Worm (Caenorhabditis elegans) whole organism, young adult: ENCODE measurements around the gene patr-1.

Source experiments
- B0035.1 ChIP-seq: sonication (generic microtip); optimal IDR thresholded peaks from 2 replicates; lab custom pipeline; 2016; ENCODE audit warnings: missing genetic modification characterization, mild to moderate bottlenecking, missing compliant biosample characterization, missing genotype, missing genetic modification reagents
- C06A6.2 ChIP-seq: fragments of 200-800 bp; sonication (Bioruptor generic); conservative IDR thresholded peaks from 2 replicates; pipeline ENCODE4 v1.3.6; 2022; ENCODE audit warnings: missing genetic modification characterization, missing compliant biosample characterization
- C17E4.6 ChIP-seq: fragments of 200-800 bp; sonication (Bioruptor generic); IDR thresholded peaks from 2 replicates; pipeline ENCODE4 v1.3.6; 2022; ENCODE audit warnings: missing genetic modification reagents, missing genetic modification characterization, missing compliant biosample characterization
- F33H1.4 ChIP-seq: fragments of 200-800 bp; sonication (Bioruptor generic); IDR thresholded peaks from 2 replicates; pipeline ENCODE4 v1.3.6; 2022; ENCODE audit warnings: missing genetic modification reagents, missing genetic modification characterization, missing compliant biosample characterization
- F52B5.7 ChIP-seq: sonication (generic microtip); optimal IDR thresholded peaks from 2 replicates; lab custom pipeline; 2016; ENCODE audit warnings: mild to moderate bottlenecking, missing genetic modification characterization, missing compliant biosample characterization
- F57A8.1 ChIP-seq: fragments of 200-800 bp; sonication (Bioruptor generic); optimal IDR thresholded peaks from 2 replicates; lab custom pipeline; 2018; ENCODE audit warnings: mild to moderate bottlenecking, missing genetic modification characterization, moderate library complexity, missing compliant biosample characterization
- K11D2.4 ChIP-seq: fragments of 200-800 bp; sonication (Bioruptor generic); IDR thresholded peaks from 2 replicates; pipeline ENCODE4 v1.3.6; 2022; ENCODE audit warnings: missing genetic modification reagents, missing genetic modification characterization, missing compliant biosample characterization
- K12H6.12 ChIP-seq: fragments of 200-800 bp; sonication (Bioruptor generic); optimal IDR thresholded peaks from 2 replicates; lab custom pipeline; 2018; ENCODE audit warnings: mild to moderate bottlenecking, missing genetic modification characterization, missing compliant biosample characterization
- T07F8.4 ChIP-seq: sonication (generic microtip); optimal IDR thresholded peaks from 2 replicates; lab custom pipeline; 2016; ENCODE audit warnings: mild to moderate bottlenecking, missing genetic modification characterization, moderate library complexity, missing compliant biosample characterization
- Y53G8AR.9 ChIP-seq: fragments of 200-800 bp; sonication (Bioruptor generic); conservative IDR thresholded peaks from 2 replicates; pipeline ENCODE4 v1.3.6; 2022; ENCODE audit warnings: missing genetic modification reagents, missing genetic modification characterization, missing compliant biosample characterization
- Y56A3A.18 ChIP-seq: fragments of 200-800 bp; sonication (Bioruptor generic); IDR thresholded peaks from 2 replicates; pipeline ENCODE4 v1.3.6; 2022; ENCODE audit warnings: missing genetic modification reagents, missing genetic modification characterization, missing compliant biosample characterization
- Y67H2A.10 ChIP-seq: fragments of 200-800 bp; sonication (Bioruptor generic); conservative IDR thresholded peaks from 2 replicates; pipeline ENCODE4 v1.3.6; 2022; ENCODE audit warnings: missing genetic modification reagents, missing genetic modification characterization, missing compliant biosample characterization
- Y79H2A.3 ChIP-seq: fragments of 200-800 bp; sonication (Bioruptor generic); conservative IDR thresholded peaks from 2 replicates; pipeline ENCODE4 v1.3.6; 2022; ENCODE audit warnings: missing genetic modification reagents, missing genetic modification characterization, missing compliant biosample characterization
- Y95B8A.8 ChIP-seq: fragments of 200-800 bp; sonication (Bioruptor generic); IDR thresholded peaks from 2 replicates; pipeline ENCODE4 v1.3.6; 2022; ENCODE audit warnings: missing genetic modification reagents, missing genetic modification characterization, missing compliant biosample characterization
- aptf-2 ChIP-seq: fragments of 200-800 bp; sonication (Bioruptor generic); conservative IDR thresholded peaks from 2 replicates; pipeline ENCODE4 v1.3.6; 2022; ENCODE audit warnings: missing genetic modification reagents, missing genetic modification characterization, missing compliant biosample characterization
- athp-1 ChIP-seq: sonication (generic microtip); optimal IDR thresholded peaks from 2 replicates; lab custom pipeline; 2017; ENCODE audit warnings: mild to moderate bottlenecking, missing genetic modification characterization, missing compliant biosample characterization
- attf-3 ChIP-seq: fragments of 200-800 bp; sonication (Bioruptor generic); conservative IDR thresholded peaks from 2 replicates; pipeline ENCODE4 v1.3.6; 2022; ENCODE audit warnings: missing genetic modification reagents, missing genetic modification characterization, missing compliant biosample characterization
- attf-5 ChIP-seq: fragments of 200-800 bp; sonication (Bioruptor generic); optimal IDR thresholded peaks from 2 replicates; lab custom pipeline; 2018; ENCODE audit warnings: mild to moderate bottlenecking, missing genetic modification characterization, missing compliant biosample characterization
- attf-6 ChIP-seq: fragments of 200-800 bp; sonication (Bioruptor generic); IDR thresholded peaks from 2 replicates; pipeline ENCODE4 v1.3.6; 2022; ENCODE audit warnings: missing genetic modification reagents, missing genetic modification characterization, missing compliant biosample characterization
- bed-1 ChIP-seq: fragments of 200-800 bp; sonication (Bioruptor generic); IDR thresholded peaks from 2 replicates; pipeline ENCODE4 v1.3.6; 2022; ENCODE audit warnings: missing genetic modification reagents, missing genetic modification characterization, missing compliant biosample characterization
- ceh-27 ChIP-seq: fragments of 200-800 bp; sonication (Bioruptor generic); optimal IDR thresholded peaks from 2 replicates; lab custom pipeline; 2018; ENCODE audit warnings: mild to moderate bottlenecking, missing genetic modification characterization, moderate library complexity, missing compliant biosample characterization
- ceh-79 ChIP-seq: sonication (generic microtip); optimal IDR thresholded peaks from 2 replicates; lab custom pipeline; 2017; ENCODE audit warnings: mild to moderate bottlenecking, missing genetic modification characterization, missing compliant biosample characterization
- ceh-91 ChIP-seq: fragments of 200-800 bp; sonication (Bioruptor generic); IDR thresholded peaks from 2 replicates; pipeline ENCODE4 v1.3.6; 2022; ENCODE audit warnings: missing genetic modification reagents, missing genetic modification characterization, missing compliant biosample characterization
- dpff-1 ChIP-seq: sonication (generic microtip); optimal IDR thresholded peaks from 2 replicates; lab custom pipeline; 2017; ENCODE audit warnings: mild to moderate bottlenecking, missing genetic modification characterization, missing compliant biosample characterization
- egl-44 ChIP-seq: fragments of 200-800 bp; sonication (Bioruptor generic); IDR thresholded peaks from 2 replicates; pipeline ENCODE4 v1.3.6; 2022; ENCODE audit warnings: missing genetic modification reagents, missing genetic modification characterization, missing compliant biosample characterization
- egrh-3 ChIP-seq: fragments of 200-800 bp; sonication (Bioruptor generic); IDR thresholded peaks from 2 replicates; pipeline ENCODE4 v1.3.6; 2022; ENCODE audit warnings: missing genetic modification reagents, missing genetic modification characterization, missing compliant biosample characterization
- ets-4 ChIP-seq: fragments of 200-800 bp; sonication (Bioruptor generic); optimal IDR thresholded peaks from 2 replicates; lab custom pipeline; 2018; ENCODE audit warnings: mild to moderate bottlenecking, missing genetic modification characterization, missing compliant biosample characterization
- gei-17 ChIP-seq: fragments of 200-800 bp; sonication (Bioruptor generic); optimal IDR thresholded peaks from 2 replicates; lab custom pipeline; 2018; ENCODE audit warnings: mild to moderate bottlenecking, missing genetic modification characterization, missing compliant biosample characterization
- let-526 ChIP-seq: fragments of 200-800 bp; sonication (Bioruptor generic); IDR thresholded peaks from 2 replicates; pipeline ENCODE4 v1.3.6; 2022; ENCODE audit warnings: missing genetic modification reagents, missing genetic modification characterization, missing compliant biosample characterization
- let-607 ChIP-seq, 2 experiments: fragments of 200-800 bp in 1 of 2; sonication (Bioruptor generic) in 1 of 2; sonication (generic microtip) in 1 of 2; optimal IDR thresholded peaks; 2 replicates each; lab custom pipeline; 2016 to 2018; ENCODE audit warnings: mild to moderate bottlenecking in 2 of 2, missing compliant biosample characterization in 2 of 2, missing genetic modification characterization in 2 of 2, moderate library complexity in 2 of 2, missing genotype in 1 of 2
- lin-26 ChIP-seq: fragments of 200-800 bp; sonication (Bioruptor generic); IDR thresholded peaks from 2 replicates; pipeline ENCODE4 v1.3.6; 2022; ENCODE audit warnings: missing genetic modification reagents, missing genetic modification characterization, missing compliant biosample characterization
- lin-54 ChIP-seq: fragments of 200-800 bp; sonication (Bioruptor generic); optimal IDR thresholded peaks from 2 replicates; lab custom pipeline; 2018; ENCODE audit warnings: mild to moderate bottlenecking, missing genetic modification characterization, missing compliant biosample characterization
- lir-1 ChIP-seq: fragments of 200-800 bp; sonication (Bioruptor generic); conservative IDR thresholded peaks from 2 replicates; pipeline ENCODE4 v1.3.6; 2022; ENCODE audit warnings: missing genetic modification reagents, missing genetic modification characterization, missing compliant biosample characterization
- lsl-1 ChIP-seq: fragments of 200-800 bp; sonication (Bioruptor generic); optimal IDR thresholded peaks from 2 replicates; lab custom pipeline; 2018; ENCODE audit warnings: mild to moderate bottlenecking, missing genetic modification characterization, moderate library complexity, missing compliant biosample characterization
- madf-10 ChIP-seq: sonication (generic microtip); optimal IDR thresholded peaks from 2 replicates; lab custom pipeline; 2016; ENCODE audit warnings: mild to moderate bottlenecking, missing genetic modification characterization, missing compliant biosample characterization
- madf-6 ChIP-seq: fragments of 200-800 bp; sonication (Bioruptor generic); IDR thresholded peaks from 2 replicates; pipeline ENCODE4 v1.3.6; 2022; ENCODE audit warnings: missing genetic modification reagents, missing genetic modification characterization, missing compliant biosample characterization
- madf-8 ChIP-seq: fragments of 200-800 bp; sonication (Bioruptor generic); conservative IDR thresholded peaks from 2 replicates; pipeline ENCODE4 v1.3.6; 2022; ENCODE audit warnings: missing genetic modification reagents, missing genetic modification characterization, missing compliant biosample characterization
- mcd-1 ChIP-seq: fragments of 200-800 bp; sonication (Bioruptor generic); IDR thresholded peaks from 2 replicates; pipeline ENCODE4 v1.3.6; 2022; ENCODE audit warnings: missing genetic modification reagents, missing genetic modification characterization, missing compliant biosample characterization
- nhr-120 ChIP-seq: fragments of 200-800 bp; sonication (Bioruptor generic); IDR thresholded peaks from 2 replicates; pipeline ENCODE4 v1.3.6; 2022; ENCODE audit warnings: missing genetic modification characterization, missing compliant biosample characterization
- pbrm-1 ChIP-seq: fragments of 200-800 bp; sonication (Bioruptor generic); IDR thresholded peaks from 2 replicates; pipeline ENCODE4 v1.3.6; 2022; ENCODE audit warnings: missing genetic modification reagents, missing genetic modification characterization, missing compliant biosample characterization
- sea-2 ChIP-seq: fragments of 200-800 bp; sonication (Bioruptor generic); IDR thresholded peaks from 2 replicates; pipeline ENCODE4 v1.3.6; 2022; ENCODE audit warnings: missing genetic modification characterization, missing compliant biosample characterization
- tbp1 ChIP-seq: fragments of 200-800 bp; sonication (Bioruptor generic); optimal IDR thresholded peaks from 2 replicates; lab custom pipeline; 2018; ENCODE audit warnings: mild to moderate bottlenecking, missing genetic modification characterization, missing compliant biosample characterization
- tbx-9 ChIP-seq: sonication (generic microtip); optimal IDR thresholded peaks from 2 replicates; lab custom pipeline; 2016; ENCODE audit warnings: borderline replicate concordance, missing genetic modification characterization, inconsistent platforms, missing compliant biosample characterization
- zfh-2 ChIP-seq: fragments of 200-800 bp; sonication (Bioruptor generic); conservative IDR thresholded peaks from 2 replicates; pipeline ENCODE4 v1.3.6; 2022; ENCODE audit warnings: missing genetic modification reagents, missing genetic modification characterization, missing compliant biosample characterization
- zim-3 ChIP-seq: sonication (generic microtip); optimal IDR thresholded peaks from 2 replicates; lab custom pipeline; 2017; ENCODE audit warnings: mild to moderate bottlenecking, missing genetic modification characterization, moderate library complexity, missing compliant biosample characterization
- ztf-18 ChIP-seq: sonication (generic microtip); optimal IDR thresholded peaks from 2 replicates; lab custom pipeline; 2016; ENCODE audit warnings: missing genotype, mild to moderate bottlenecking, missing genetic modification characterization, missing compliant biosample characterization
- ztf-22 ChIP-seq: fragments of 200-800 bp; sonication (Bioruptor generic); optimal IDR thresholded peaks from 2 replicates; lab custom pipeline; 2018; ENCODE audit warnings: mild to moderate bottlenecking, missing genetic modification characterization, moderate library complexity, missing compliant biosample characterization
- ztf-25 ChIP-seq: fragments of 200-800 bp; sonication (Bioruptor generic); IDR thresholded peaks from 2 replicates; pipeline ENCODE4 v1.3.6; 2022; ENCODE audit warnings: missing genetic modification reagents, missing genetic modification characterization, missing compliant biosample characterization
- ztf-6 ChIP-seq: fragments of 200-800 bp; sonication (Bioruptor generic); IDR thresholded peaks from 2 replicates; pipeline ENCODE4 v1.3.6; 2022; ENCODE audit warnings: missing genetic modification reagents, missing genetic modification characterization, missing compliant biosample characterization

The patr-1 gene

ce11 chrII:11759277-11759676, 18.5 kb downstream of the patr-1 start, which contains the start of the genes F44E5.4 and F44E5.5 (continued):
- TF ChIP-seq let-607 (tag; optimal IDR thresholded peaks at IDR 0.05; lab: Kevin White, UChicago) (peak; percentile 88 to 90), ztf-6 (GFP tag; lab: Robert Waterston, UW) (peak; percentile 95), F57A8.1 (GFP tag; lab: Kevin White, UChicago) (peak; percentile 7), ceh-27 (peak; percentile 83), zfh-2 (peak; percentile 79), ceh-91 (peak; percentile 62), B0035.1 (peak; percentile 90), C06A6.2 (GFP tag; lab: Robert Waterston, UW) (peak; percentile 98), lin-54 (GFP tag; lab: Kevin White, UChicago) (peak; percentile 81), dpff-1 (tag; lab: Kevin White, UChicago) (peak; percentile 93), Y67H2A.10 (GFP tag; lab: Robert Waterston, UW) (peak; percentile 99), lin-26 (GFP tag; lab: Robert Waterston, UW) (peak; percentile 86), tbp1 (GFP tag; lab: Kevin White, UChicago) (peak; percentile 74), ceh-79 (tag; lab: Kevin White, UChicago) (peak; percentile 99), attf-5 (peak; percentile 46), gei-17 (GFP tag; lab: Kevin White, UChicago) (peak; percentile 89), zim-3 (peak; percentile 99), Y95B8A.8 (GFP tag; lab: Robert Waterston, UW) (peak; percentile 97), pbrm-1 (GFP tag; lab: Robert Waterston, UW) (peak; percentile 99), K11D2.4 (GFP tag; lab: Robert Waterston, UW) (peak; percentile 99), F52B5.7 (peak; percentile 98), egl-44 (GFP tag; lab: Robert Waterston, UW) (peak; percentile 98), madf-6 (GFP tag; lab: Robert Waterston, UW) (peak; percentile 88), C17E4.6 (GFP tag; lab: Robert Waterston, UW) (peak; percentile 97), bed-1 (GFP tag; lab: Robert Waterston, UW) (peak; percentile 99), let-526 (peak; percentile 100), ztf-18 (tag; lab: Kevin White, UChicago) (peak; percentile 48), Y79H2A.3 (GFP tag; lab: Robert Waterston, UW) (peak; percentile 99), Y53G8AR.9 (GFP tag; lab: Robert Waterston, UW) (peak; percentile 99), T07F8.4 (tag; lab: Kevin White, UChicago) (peak; percentile 55), ztf-25 (GFP tag; lab: Robert Waterston, UW) (peak; percentile 75; the same call in 1 of the 2 replicates), attf-3 (GFP tag; lab: Robert Waterston, UW) (peak; percentile 83), nhr-120 (GFP tag; lab: Robert Waterston, UW) (peak; percentile 99), lir-1 (GFP tag; lab: Robert Waterston, UW) (peak; percentile 94), ztf-22 (GFP tag; lab: Kevin White, UChicago) (peak; percentile 97), madf-8 (GFP tag; lab: Robert Waterston, UW) (0 out of 2 replicates have a peak, but pooled peaks have one; percentile 19), ets-4 (GFP tag; lab: Kevin White, UChicago) (peak; percentile 92), mcd-1 (peak; percentile 97), aptf-2 (GFP tag; lab: Robert Waterston, UW) (peak; percentile 88), tbx-9 (tag; lab: Kevin White, UChicago) (peak; percentile 93), lsl-1 (GFP tag; lab: Kevin White, UChicago) (peak; percentile 65), athp-1 (peak; percentile 98), egrh-3 (peak; percentile 93), sea-2 (peak; percentile 99), attf-6 (GFP tag; lab: Robert Waterston, UW) (peak; percentile 86), K12H6.12 (tag; lab: Kevin White, UChicago) (peak; percentile 92), Y56A3A.18 (GFP tag; lab: Robert Waterston, UW) (peak; percentile 99), F33H1.4 (GFP tag; lab: Robert Waterston, UW) (peak; percentile 77), madf-10 (tag; lab: Kevin White, UChicago) (peak; percentile 79)
